Worm (Caenorhabditis elegans) whole organism, late embryonic: ENCODE data around the gene abu-7.

Experiments used
- K02D7.2 ChIP-seq: sonication (generic microtip); optimal IDR thresholded peaks from 2 replicates; lab custom pipeline; 2017; ENCODE audit warnings: mild to moderate bottlenecking, missing genetic modification characterization, missing compliant biosample characterization
- ama-1 ChIP-seq: fragments of 150-350 bp; optimal IDR thresholded peaks from 2 replicates; lab custom pipeline; 2014
- ceh-2 ChIP-seq: sonication (generic microtip); optimal IDR thresholded peaks from 2 replicates; lab custom pipeline; 2016; ENCODE audit warnings: missing genotype, missing genetic modification characterization, missing compliant biosample characterization
- ceh-22 ChIP-seq: sonication (generic microtip); optimal IDR thresholded peaks from 2 replicates; lab custom pipeline; 2017; ENCODE audit warnings: missing biosample characterization, missing genetic modification characterization
- elt-2 ChIP-seq: sonication (generic microtip); optimal IDR thresholded peaks from 2 replicates; lab custom pipeline; 2016; ENCODE audit warnings: missing genetic modification reagents, missing genetic modification characterization, missing compliant biosample characterization
- ets-4 ChIP-seq: sonication (generic microtip); optimal IDR thresholded peaks from 2 replicates; lab custom pipeline; 2016; ENCODE audit warnings: missing genetic modification characterization, missing compliant biosample characterization
- nfya-1 ChIP-seq: sonication (generic microtip); optimal IDR thresholded peaks from 2 replicates; lab custom pipeline; 2017; ENCODE audit warnings: missing genetic modification characterization, mild to moderate bottlenecking, missing compliant biosample characterization, antibody characterized with exemption, moderate library complexity
- pat-9 ChIP-seq: fragments of 200-800 bp; sonication (Bioruptor generic); optimal IDR thresholded peaks from 2 replicates; lab custom pipeline; 2018; ENCODE audit warnings: mild to moderate bottlenecking, missing genetic modification characterization, moderate library complexity, missing compliant biosample characterization
- pha-2 ChIP-seq: sonication (generic microtip); optimal IDR thresholded peaks from 2 replicates; lab custom pipeline; 2017; ENCODE audit warnings: mild to moderate bottlenecking, missing genetic modification characterization, missing compliant biosample characterization
- pqm-1 ChIP-seq: sonication (generic microtip); optimal IDR thresholded peaks from 2 replicates; lab custom pipeline; 2016; ENCODE audit warnings: missing genetic modification characterization, missing compliant biosample characterization
- ref-2 ChIP-seq: sonication (generic microtip); optimal IDR thresholded peaks from 2 replicates; lab custom pipeline; 2016; ENCODE audit warnings: missing genetic modification characterization, missing compliant biosample characterization

DNA sequence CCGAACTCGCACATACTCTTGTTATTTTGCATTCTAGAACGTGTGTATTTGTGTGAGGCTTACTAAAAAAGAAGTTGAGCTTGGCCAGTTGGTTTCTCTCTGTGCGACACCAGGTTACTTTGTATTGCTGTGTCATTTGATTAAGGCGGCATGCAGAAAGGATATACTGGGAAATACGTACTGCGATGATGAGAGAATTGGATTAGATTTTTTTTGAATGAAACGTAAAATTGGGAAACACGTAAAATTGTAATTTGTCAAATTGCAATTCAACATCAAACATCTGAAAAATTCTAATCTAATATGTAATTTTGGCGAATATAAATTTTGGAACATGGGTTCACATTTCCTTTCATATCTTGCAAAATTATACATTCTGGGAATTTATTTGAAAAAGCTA, 20.8 kb downstream of the abu-7 start, which contains the start of gene srh-129:
- no peak for TF ChIP-seq ceh-2 (tag; lab: Kevin White, UChicago)
- no peak for TF ChIP-seq K02D7.2 (tag; lab: Kevin White, UChicago)
- no peak for TF ChIP-seq pat-9
- no peak for TF ChIP-seq ceh-22 (tag; lab: Kevin White, UChicago)
- TF ChIP-seq nfya-1 (tag; lab: Kevin White, UChicago), result no peak
- no peak for TF ChIP-seq ref-2 (tag; lab: Kevin White, UChicago)
- TF ChIP-seq elt-2 (tag; lab: Kevin White, UChicago), result no peak
- no peak for TF ChIP-seq pqm-1 (tag; lab: Kevin White, UChicago)
- no peak for TF ChIP-seq pha-2 (tag; lab: Kevin White, UChicago)
- TF ChIP-seq ama-1 (lab: Kevin White, UChicago), result no peak
- no peak for TF ChIP-seq ets-4 (tag; lab: Kevin White, UChicago)
